Worm (Caenorhabditis elegans): Measurements from ENCODE around the gene C48D5.3.

DNA sequence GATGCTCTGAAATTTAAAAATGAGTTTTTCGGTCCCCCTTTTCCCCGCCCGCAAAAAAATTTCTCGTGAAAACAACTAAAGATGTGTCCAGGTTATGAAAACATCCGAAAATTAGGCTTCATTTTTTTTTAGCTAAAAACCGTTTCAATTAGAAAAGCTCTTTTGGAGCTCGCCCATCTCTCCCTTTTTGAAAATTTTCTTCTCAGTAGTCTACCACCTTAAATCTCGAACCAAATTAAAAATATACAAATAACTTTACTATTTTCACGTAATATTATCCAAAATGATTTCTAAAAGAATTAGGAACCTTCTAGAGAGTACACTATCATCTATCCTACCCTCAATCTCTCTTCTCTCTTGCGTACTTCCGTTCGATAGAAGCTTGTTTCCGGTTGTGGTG is 19.3 kb downstream of the C48D5.3 start:
- TF ChIP-seq med-1 (GFP tag; optimal IDR thresholded peaks at IDR 0.05; ENCODE audit: insufficient read depth) (no peak), ref-1 (GFP tag; conservative IDR thresholded peaks at IDR 0.05) (no peak), ztf-29 (GFP tag; IDR thresholded peaks at IDR 0.05) (no peak), flt-1 (GFP tag; IDR thresholded peaks at IDR 0.05) (no peak), T22C8.4 (GFP tag; IDR thresholded peaks at IDR 0.05) (no peak), tab-1 (GFP tag; IDR thresholded peaks at IDR 0.05) (no peak), cog-1 (tag; optimal IDR thresholded peaks at IDR 0.05) (no peak), klf-2 (GFP tag; conservative IDR thresholded peaks at IDR 0.05) (no peak), ztf-23 (GFP tag; IDR thresholded peaks at IDR 0.05) (no peak)
